Worm (Caenorhabditis elegans) whole organism, L4 larva: ENCODE measurements around the gene tmem-231.

Experiments
- R02D3.7 ChIP-seq: fragments of 150-350 bp; sonication (generic microtip); optimal IDR thresholded peaks from 3 replicates; lab custom pipeline; 2014; ENCODE audit warnings: missing biosample characterization, missing genetic modification characterization
- ama-1 ChIP-seq: fragments of 150-350 bp; optimal IDR thresholded peaks from 2 replicates; lab custom pipeline; 2014; ENCODE audit warnings: inconsistent platforms, mixed read lengths
- lin-13 ChIP-seq: fragments of 150-350 bp; optimal IDR thresholded peaks from 2 replicates; lab custom pipeline; 2014; ENCODE audit warnings: missing biosample characterization, missing genetic modification reagents, missing genetic modification characterization
- lin-15B ChIP-seq: fragments of 150-350 bp; sonication (generic microtip); optimal IDR thresholded peaks from 3 replicates; lab custom pipeline; 2014; ENCODE audit warnings: missing biosample characterization, missing genetic modification characterization
- mdl-1 ChIP-seq, 2 experiments: fragments of 150-350 bp in 1 of 2; sonication (generic microtip) in 1 of 2; optimal IDR thresholded peaks; 2 replicates each; lab custom pipeline; 2014 to 2017; ENCODE audit warnings: missing biosample characterization in 2 of 2, missing genetic modification characterization in 2 of 2
- nhr-25 ChIP-seq: sonication (generic microtip); optimal IDR thresholded peaks from 2 replicates; lab custom pipeline; 2017; ENCODE audit warnings: missing genetic modification characterization, mild to moderate bottlenecking, missing compliant biosample characterization, antibody characterized with exemption, moderate library complexity, borderline replicate concordance; ENCODE audit not compliant: insufficient read depth

ce11 chrIV:8462376-8462775 is 35.8 kb downstream of the tmem-231 start:
- TF ChIP-seq R02D3.7, result no peak
- TF ChIP-seq mdl-1 (tag; optimal IDR thresholded peaks at IDR 0.05; lab: Kevin White, UChicago), result no peak
- no peak for TF ChIP-seq nhr-25 (tag; lab: Kevin White, UChicago)
- TF ChIP-seq ama-1 (lab: Kevin White, UChicago), result no peak
- no peak for TF ChIP-seq lin-15B (tag; lab: Kevin White, UChicago)
- TF ChIP-seq lin-13 (GFP tag; lab: Kevin White, UChicago), result no peak
